Worm (Caenorhabditis elegans): ENCODE results near the gene F55C12.6.

DNA sequence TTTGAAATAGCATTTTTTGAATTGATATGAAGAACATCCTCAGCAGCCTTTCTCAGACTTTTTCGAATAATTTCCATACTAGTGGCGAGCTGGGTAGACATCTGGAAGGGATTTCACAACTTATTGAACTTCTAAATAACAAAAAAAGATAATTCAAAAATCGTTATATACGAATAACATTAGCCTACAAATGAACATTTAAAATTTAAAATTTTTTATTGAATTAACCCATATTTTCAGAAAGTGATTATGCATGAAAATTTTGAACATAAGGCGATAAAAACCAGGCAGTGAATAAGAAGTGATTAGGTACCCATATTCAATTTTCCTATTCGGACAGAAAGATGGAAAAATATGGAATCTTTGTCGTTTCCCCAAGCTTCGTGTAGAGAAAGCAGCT is 47.5 kb downstream of the F55C12.6 start, which contains the start of gene ZK1248.11:
- TF ChIP-seq chd-7 (tag; optimal IDR thresholded peaks at IDR 0.05), result no peak
- no peak for TF ChIP-seq unc-62 (GFP tag; optimal IDR thresholded peaks at IDR 0.05)
- no peak for TF ChIP-seq aptf-3 (GFP tag; IDR thresholded peaks at IDR 0.05)
- TF ChIP-seq atf-7 (tag; optimal IDR thresholded peaks at IDR 0.05), result no peak

All from whole organism, young adult.